Worm (Caenorhabditis elegans): ENCODE data around the gene D1086.5.

Gene D1086.5

ce11 chrV:14134757-14135441 lies 44.7 kb upstream of the D1086.5 start:
- TF ChIP-seq mml-1 (tag; optimal IDR thresholded peaks at IDR 0.05) (no peak), ceh-9 (tag; optimal IDR thresholded peaks at IDR 0.05) (no peak), elt-2 (tag; optimal IDR thresholded peaks at IDR 0.05) (peak; percentile 78), egl-27 (tag; optimal IDR thresholded peaks at IDR 0.05) (no peak), nfya-1 (tag; optimal IDR thresholded peaks at IDR 0.05; ENCODE audit: insufficient read depth) (no peak), elt-1 (tag; optimal IDR thresholded peaks at IDR 0.05) (no peak), pqm-1 (tag; optimal IDR thresholded peaks at IDR 0.05) (peak; percentile 85), nhr-77 (tag; optimal IDR thresholded peaks at IDR 0.05) (no peak), daf-12 (tag; optimal IDR thresholded peaks at IDR 0.05) (no peak), lin-39 (tag; optimal IDR thresholded peaks at IDR 0.05) (no peak), hmg-11 (tag; optimal IDR thresholded peaks at IDR 0.05) (no peak), ceh-28 (tag; optimal IDR thresholded peaks at IDR 0.05) (no peak), pha-4 (tag; optimal IDR thresholded peaks at IDR 0.05) (peak; percentile 10), lsy-12 (tag; optimal IDR thresholded peaks at IDR 0.05) (no peak), unc-39 (tag; optimal IDR thresholded peaks at IDR 0.05) (no peak), jun-1 (tag; optimal IDR thresholded peaks at IDR 0.05) (no peak), nhr-25 (tag; optimal IDR thresholded peaks at IDR 0.05) (no peak), eor-1 (tag; optimal IDR thresholded peaks at IDR 0.05) (no peak), tbx-2 (tag; optimal IDR thresholded peaks at IDR 0.05) (no peak), nhr-12 (tag; optimal IDR thresholded peaks at IDR 0.05) (no peak), nhr-43 (tag; optimal IDR thresholded peaks at IDR 0.05; ENCODE audit: poor library complexity, severe bottlenecking) (no peak), zag-1 (tag; optimal IDR thresholded peaks at IDR 0.05) (no peak)

- TF ChIP-seq zag-1 (tag; optimal IDR thresholded peaks at IDR 0.05), result no peak
- TF ChIP-seq ztf-4 (tag; optimal IDR thresholded peaks at IDR 0.05), result no peak
- no peak for TF ChIP-seq nhr-11 (tag; optimal IDR thresholded peaks at IDR 0.05)
- TF ChIP-seq nhr-76 (tag; optimal IDR thresholded peaks at IDR 0.05), result no peak
- TF ChIP-seq nhr-237 (tag; optimal IDR thresholded peaks at IDR 0.05), result no peak
- TF ChIP-seq nhr-25 (tag; optimal IDR thresholded peaks at IDR 0.05), result no peak
- TF ChIP-seq nfya-1 (tag; optimal IDR thresholded peaks at IDR 0.05; ENCODE audit: insufficient read depth), result peak; percentile 22
- TF ChIP-seq ceh-28 (tag; optimal IDR thresholded peaks at IDR 0.05), result peak; percentile 38
- TF ChIP-seq pha-4 (tag; optimal IDR thresholded peaks at IDR 0.05), result no peak
- TF ChIP-seq pqm-1 (tag; optimal IDR thresholded peaks at IDR 0.05), result peak; percentile 31
- TF ChIP-seq elt-2 (tag; optimal IDR thresholded peaks at IDR 0.05), result peak; percentile 39
- no peak for TF ChIP-seq ama-1 (optimal IDR thresholded peaks at IDR 0.05)
- no peak for TF ChIP-seq sea-2 (GFP tag; optimal IDR thresholded peaks at IDR 0.05)
- TF ChIP-seq fos-1 (tag; optimal IDR thresholded peaks at IDR 0.05), result no peak
Measured at ce11 chrV:14133002-14133763, 43.0 kb upstream of the D1086.5 start.

ce11 chrV:14130226-14130625 lies 40.1 kb upstream of the D1086.5 start:
- no peak for TF ChIP-seq elt-2 (tag; optimal IDR thresholded peaks at IDR 0.05)
- TF ChIP-seq sea-2 (GFP tag; optimal IDR thresholded peaks at IDR 0.05), result no peak
- TF ChIP-seq nhr-43 (tag; optimal IDR thresholded peaks at IDR 0.05; ENCODE audit: poor library complexity, severe bottlenecking), result no peak
- no peak for TF ChIP-seq skn-1 (tag; optimal IDR thresholded peaks at IDR 0.05)
- no peak for TF ChIP-seq lin-39 (tag; optimal IDR thresholded peaks at IDR 0.05)
- no peak for TF ChIP-seq ceh-9 (tag; optimal IDR thresholded peaks at IDR 0.05)
- no peak for TF ChIP-seq eor-1 (tag; optimal IDR thresholded peaks at IDR 0.05)
- no peak for TF ChIP-seq snpc-4 (tag; optimal IDR thresholded peaks at IDR 0.05)
- no peak for TF ChIP-seq elt-1 (tag; optimal IDR thresholded peaks at IDR 0.05)
- TF ChIP-seq ztf-11 (tag; optimal IDR thresholded peaks at IDR 0.05), result no peak
- TF ChIP-seq jun-1 (tag; optimal IDR thresholded peaks at IDR 0.05), result no peak
- TF ChIP-seq ceh-28 (tag; optimal IDR thresholded peaks at IDR 0.05), result no peak
- TF ChIP-seq ceh-82 (tag; optimal IDR thresholded peaks at IDR 0.05), result no peak
- TF ChIP-seq fos-1 (tag; optimal IDR thresholded peaks at IDR 0.05), result no peak

ce11 chrV:14128858-14129257 lies 38.7 kb upstream of the D1086.5 start:
- no peak for TF ChIP-seq zag-1 (tag; optimal IDR thresholded peaks at IDR 0.05)
- no peak for TF ChIP-seq sea-2 (GFP tag; optimal IDR thresholded peaks at IDR 0.05)
- TF ChIP-seq ztf-11 (tag; optimal IDR thresholded peaks at IDR 0.05), result no peak
- no peak for TF ChIP-seq nhr-43 (tag; optimal IDR thresholded peaks at IDR 0.05; ENCODE audit: poor library complexity, severe bottlenecking)
- TF ChIP-seq unc-39 (tag; optimal IDR thresholded peaks at IDR 0.05), result no peak
- TF ChIP-seq ceh-16 (tag; optimal IDR thresholded peaks at IDR 0.05), result no peak
- TF ChIP-seq lin-15B (tag; optimal IDR thresholded peaks at IDR 0.05), result no peak
- no peak for TF ChIP-seq ceh-9 (tag; optimal IDR thresholded peaks at IDR 0.05)
- TF ChIP-seq ceh-28 (tag; optimal IDR thresholded peaks at IDR 0.05), result no peak
- TF ChIP-seq elt-1 (tag; optimal IDR thresholded peaks at IDR 0.05), result no peak
- no peak for TF ChIP-seq ztf-4 (tag; optimal IDR thresholded peaks at IDR 0.05)
- TF ChIP-seq egl-5 (tag; optimal IDR thresholded peaks at IDR 0.05), result no peak
- no peak for TF ChIP-seq egl-27 (tag; optimal IDR thresholded peaks at IDR 0.05)
- TF ChIP-seq skn-1 (tag; optimal IDR thresholded peaks at IDR 0.05), result no peak
- no peak for TF ChIP-seq fkh-10 (GFP tag; optimal IDR thresholded peaks at IDR 0.05)
- no peak for TF ChIP-seq nhr-12 (tag; optimal IDR thresholded peaks at IDR 0.05)
- TF ChIP-seq ama-1 (optimal IDR thresholded peaks at IDR 0.05), result no peak
- TF ChIP-seq snpc-4 (tag; optimal IDR thresholded peaks at IDR 0.05), result no peak
- TF ChIP-seq R02D3.7 (tag; optimal IDR thresholded peaks at IDR 0.05), result no peak

Measured in whole organism, L3 larva.